Fruit fly (Drosophila melanogaster): Measurements from ENCODE around the gene CG15027.

DNA sequence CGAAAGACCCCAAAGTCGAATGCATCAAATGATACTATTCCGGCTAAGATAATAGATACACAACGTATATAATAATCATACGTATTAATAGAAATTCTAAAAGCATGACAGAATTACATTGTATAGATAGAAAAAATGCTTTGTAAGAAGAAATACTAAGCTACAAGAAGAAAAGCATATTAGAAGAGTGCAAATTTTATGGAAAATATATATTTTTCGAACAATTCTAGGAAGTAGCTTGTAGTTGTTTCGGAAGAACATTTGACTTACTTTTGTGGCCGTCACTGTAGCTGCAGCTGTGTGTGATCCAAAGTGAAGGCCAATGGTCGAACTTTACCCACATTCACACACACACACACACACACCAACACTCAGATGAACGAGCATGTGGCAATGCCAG is 46.4 kb upstream of the CG15027 start:
- TF ChIP-seq rn (GFP tag; IDR thresholded peaks at IDR 0.05): no peak
- no peak for TF ChIP-seq CG8159 (tag; optimal IDR thresholded peaks at IDR 0.05)
- TF ChIP-seq EcR (GFP tag; optimal IDR thresholded peaks at IDR 0.05): no peak
- no peak for TF ChIP-seq CG13204 (GFP tag; optimal IDR thresholded peaks at IDR 0.05)
- TF ChIP-seq CG15710 (tag; optimal IDR thresholded peaks at IDR 0.05): no peak
- no peak for TF ChIP-seq Ets98B (GFP tag; IDR thresholded peaks at IDR 0.05)
- no peak for TF ChIP-seq CG9948 (tag; optimal IDR thresholded peaks at IDR 0.05)
- no peak for TF ChIP-seq CG17806 (tag; optimal IDR thresholded peaks at IDR 0.05)
